Worm (Caenorhabditis elegans) whole organism, early embryonic: ENCODE data around the gene srh-39.

Source experiments
- aly-1 ChIP-seq: sonication (generic microtip); optimal IDR thresholded peaks from 2 replicates; lab custom pipeline; 2016; ENCODE audit warnings: missing genetic modification characterization, missing compliant biosample characterization
- ama-1 ChIP-seq: fragments of 150-350 bp; optimal IDR thresholded peaks from 2 replicates; lab custom pipeline; 2014
- ceh-13 ChIP-seq: fragments of 200-800 bp; sonication (Bioruptor generic); optimal IDR thresholded peaks from 2 replicates; lab custom pipeline; 2018; ENCODE audit warnings: mild to moderate bottlenecking, missing genetic modification characterization, missing compliant biosample characterization
- ets-7 ChIP-seq: sonication (generic microtip); optimal IDR thresholded peaks from 2 replicates; lab custom pipeline; 2016; ENCODE audit warnings: missing genotype, missing genetic modification characterization, missing compliant biosample characterization
- flt-1 ChIP-seq: fragments of 200-800 bp; sonication (Bioruptor generic); IDR thresholded peaks from 2 replicates; pipeline ENCODE4 v1.3.6; 2022; ENCODE audit warnings: missing genetic modification characterization, missing compliant biosample characterization
- hmbx-1 ChIP-seq: sonication (generic microtip); optimal IDR thresholded peaks from 2 replicates; lab custom pipeline; 2016; ENCODE audit warnings: mild to moderate bottlenecking, missing genetic modification characterization, missing compliant biosample characterization
- hmg-4 ChIP-seq: fragments of 200-800 bp; sonication (Bioruptor generic); optimal IDR thresholded peaks from 2 replicates; lab custom pipeline; 2018; ENCODE audit warnings: mild to moderate bottlenecking, missing genetic modification characterization, missing compliant biosample characterization
- scrt-1 ChIP-seq: fragments of 200-800 bp; sonication (Bioruptor generic); IDR thresholded peaks from 2 replicates; pipeline ENCODE4 v1.3.6; 2022; ENCODE audit warnings: missing genetic modification characterization, missing compliant biosample characterization
- sea-1 ChIP-seq: fragments of 200-800 bp; sonication (Bioruptor generic); conservative IDR thresholded peaks from 2 replicates; pipeline ENCODE4 v1.3.6; 2022; ENCODE audit warnings: missing genetic modification characterization, missing compliant biosample characterization
- tbx-11 ChIP-seq: fragments of 200-800 bp; sonication (Bioruptor generic); IDR thresholded peaks from 2 replicates; pipeline ENCODE4 v1.3.6; 2022; ENCODE audit warnings: missing genetic modification characterization, missing compliant biosample characterization
- tbx-37 ChIP-seq: fragments of 200-800 bp; sonication (Bioruptor generic); conservative IDR thresholded peaks from 2 replicates; pipeline ENCODE4 v1.3.6; 2022; ENCODE audit warnings: missing genetic modification reagents, missing genetic modification characterization, missing compliant biosample characterization
- tra-4 ChIP-seq: sonication (generic microtip); optimal IDR thresholded peaks from 2 replicates; lab custom pipeline; 2017; ENCODE audit warnings: missing genetic modification characterization, missing compliant biosample characterization

ce11 chrII:7770253-7770652 is 4.9 kb upstream of the srh-39 start:
- no peak for TF ChIP-seq sea-1 (GFP tag; lab: Robert Waterston, UW)
- TF ChIP-seq tbx-11 (GFP tag; lab: Robert Waterston, UW) = no peak
- TF ChIP-seq tbx-37 (GFP tag; lab: Robert Waterston, UW) = no peak
- TF ChIP-seq hmg-4 (GFP tag; lab: Kevin White, UChicago) = no peak
- TF ChIP-seq ets-7 (tag; lab: Kevin White, UChicago) = no peak
- TF ChIP-seq ama-1 = no peak
- TF ChIP-seq ceh-13 = no peak
- no peak for TF ChIP-seq hmbx-1 (tag; lab: Kevin White, UChicago)
- TF ChIP-seq tra-4 (tag; lab: Kevin White, UChicago) = no peak
- no peak for TF ChIP-seq scrt-1 (GFP tag; lab: Robert Waterston, UW)
- TF ChIP-seq flt-1 (GFP tag; lab: Robert Waterston, UW) = no peak
- no peak for TF ChIP-seq aly-1 (tag; lab: Kevin White, UChicago)
